Fruit fly (Drosophila melanogaster) whole organism, embryonic: ENCODE measurements around the gene Dh31.

Source experiments
- Atf-2 ChIP-seq: fragments of 200-800 bp; sonication (Bioruptor generic); optimal IDR thresholded peaks from 2 replicates; lab custom pipeline; 2016; ENCODE audit warnings: missing biosample characterization, missing genetic modification characterization
- CG11247 ChIP-seq: fragments of 200-800 bp; sonication (Bioruptor generic); IDR thresholded peaks from 2 replicates; pipeline ENCODE4 v1.3.6; 2022; ENCODE audit warnings: missing biosample characterization, missing genetic modification characterization
- CG11695 ChIP-seq: fragments of 200-800 bp; sonication (Bioruptor generic); IDR thresholded peaks from 3 replicates; pipeline ENCODE4 v1.3.6; 2022; ENCODE audit warnings: missing biosample characterization, missing genetic modification characterization
- CG1603 ChIP-seq: fragments of 200-800 bp; sonication (Bioruptor generic); optimal IDR thresholded peaks from 2 replicates; lab custom pipeline; 2019; ENCODE audit warnings: missing biosample characterization, mild to moderate bottlenecking, missing genetic modification characterization, moderate library complexity
- CG17829 ChIP-seq: fragments of 200-800 bp; optimal IDR thresholded peaks from 2 replicates; lab custom pipeline; 2019; ENCODE audit warnings: missing biosample characterization, mild to moderate bottlenecking, missing genetic modification characterization, moderate library complexity
- CG2202 ChIP-seq: fragments of 200-800 bp; sonication (Bioruptor generic); optimal IDR thresholded peaks from 2 replicates; lab custom pipeline; 2018; ENCODE audit warnings: missing biosample characterization, mild to moderate bottlenecking, missing genetic modification characterization
- CG3163 ChIP-seq: fragments of 200-800 bp; sonication (Bioruptor generic); optimal IDR thresholded peaks from 3 replicates; lab custom pipeline; 2016; ENCODE audit warnings: missing biosample characterization, missing genetic modification characterization
- CG3726 ChIP-seq: fragments of 200-800 bp; sonication (Bioruptor generic); IDR thresholded peaks from 3 replicates; pipeline ENCODE4, ENCODE4 v1.3.6; 2022; ENCODE audit warnings: missing biosample characterization, missing genetic modification characterization
- CG4617 ChIP-seq: fragments of 200-800 bp; sonication (Bioruptor generic); optimal IDR thresholded peaks from 3 replicates; lab custom pipeline; 2016; ENCODE audit warnings: missing biosample characterization, missing genetic modification characterization, borderline replicate concordance
- CG4707 ChIP-seq: fragments of 200-800 bp; sonication (Bioruptor generic); optimal IDR thresholded peaks from 2 replicates; lab custom pipeline; 2018; ENCODE audit warnings: missing biosample characterization, mild to moderate bottlenecking, missing genetic modification characterization, moderate library complexity
- CG5245 ChIP-seq: fragments of 200-800 bp; sonication (Bioruptor generic); optimal IDR thresholded peaks from 3 replicates; lab custom pipeline; 2016; ENCODE audit warnings: missing biosample characterization, missing genetic modification characterization
- CG6175 ChIP-seq: fragments of 200-800 bp; sonication (Bioruptor generic); IDR thresholded peaks from 3 replicates; pipeline ENCODE4 v1.3.6; 2022; ENCODE audit warnings: missing biosample characterization, missing genetic modification characterization
- CG7556 ChIP-seq: fragments of 200-800 bp; sonication (Bioruptor generic); optimal IDR thresholded peaks from 2 replicates; lab custom pipeline; 2017; ENCODE audit warnings: missing biosample characterization, mild to moderate bottlenecking, missing genetic modification characterization
- CG9797 ChIP-seq: fragments of 200-800 bp; sonication (Bioruptor generic); optimal IDR thresholded peaks from 3 replicates; lab custom pipeline; 2018; ENCODE audit warnings: missing biosample characterization, mild to moderate bottlenecking, missing genetic modification characterization
- Ets65A ChIP-seq: fragments of 200-800 bp; sonication (Bioruptor generic); peaks from one replicate; lab custom pipeline; 2016; ENCODE audit warnings: missing biosample characterization, missing genetic modification characterization
- HLH3B ChIP-seq: fragments of 200-800 bp; sonication (Bioruptor generic); IDR thresholded peaks from 2 replicates; pipeline ENCODE4 v1.3.6; 2022; ENCODE audit warnings: missing biosample characterization, missing genetic modification characterization
- HmgD ChIP-seq: fragments of 200-800 bp; sonication (Bioruptor generic); optimal IDR thresholded peaks from 3 replicates; lab custom pipeline; 2016; ENCODE audit warnings: missing biosample characterization, missing genetic modification characterization
- Hsf ChIP-seq: fragments of 200-800 bp; sonication (Bioruptor generic); optimal IDR thresholded peaks from 3 replicates; lab custom pipeline; 2016; ENCODE audit warnings: missing biosample characterization, missing genetic modification characterization
- Mrtf ChIP-seq: fragments of 200-800 bp; sonication (Bioruptor generic); IDR thresholded peaks from 3 replicates; pipeline ENCODE4 v1.3.6; 2022; ENCODE audit warnings: missing biosample characterization, missing genetic modification characterization
- NfI ChIP-seq: fragments of 200-800 bp; sonication (Bioruptor generic); optimal IDR thresholded peaks from 3 replicates; lab custom pipeline; 2018; ENCODE audit warnings: missing biosample characterization, mild to moderate bottlenecking, missing genetic modification characterization, moderate library complexity
- Oaz ChIP-seq: fragments of 200-800 bp; sonication (Bioruptor generic); IDR thresholded peaks from 2 replicates; pipeline ENCODE4 v1.3.6; 2022; ENCODE audit warnings: missing biosample characterization, missing genetic modification characterization
- Pdp1 ChIP-seq, 2 experiments: fragments of 200-800 bp; sonication (Bioruptor generic); optimal IDR thresholded peaks; 3 replicates each; lab custom pipeline; 2016; ENCODE audit warnings: missing biosample characterization in 2 of 2, missing genetic modification characterization in 2 of 2, mild to moderate bottlenecking in 1 of 2, moderate library complexity in 1 of 2
- Scr ChIP-seq: fragments of 200-800 bp; sonication (Bioruptor generic); IDR thresholded peaks from 2 replicates; pipeline ENCODE4 v1.3.6; 2022; ENCODE audit warnings: missing biosample characterization, missing genetic modification characterization; ENCODE audit not compliant: partially characterized antibody
- Sin3A ChIP-seq: fragments of >200 bp; optimal IDR thresholded peaks from 2 replicates; lab custom pipeline; 2018
- ash1 ChIP-seq: fragments of 200-800 bp; sonication (Bioruptor generic); optimal IDR thresholded peaks from 2 replicates; lab custom pipeline; 2018; ENCODE audit warnings: missing biosample characterization, mild to moderate bottlenecking, missing genetic modification characterization
- chif ChIP-seq, 2 experiments: fragments of 200-800 bp; sonication (Bioruptor generic); optimal IDR thresholded peaks; 3 replicates each; lab custom pipeline; 2016; ENCODE audit warnings: missing biosample characterization in 2 of 2, missing genetic modification characterization in 2 of 2
- chinmo ChIP-seq: fragments of 200-800 bp; sonication (Bioruptor generic); IDR thresholded peaks from 4 replicates; pipeline ENCODE4 v1.3.6; 2022; ENCODE audit warnings: missing biosample characterization, missing genetic modification characterization; ENCODE audit not compliant: partially characterized antibody
- crc ChIP-seq: fragments of 200-800 bp; sonication (Bioruptor generic); optimal IDR thresholded peaks from 2 replicates; lab custom pipeline; 2016; ENCODE audit warnings: missing biosample characterization, missing genetic modification characterization
- dmrt99B ChIP-seq: fragments of 200-800 bp; sonication (Bioruptor generic); optimal IDR thresholded peaks from 2 replicates; lab custom pipeline; 2018; ENCODE audit warnings: missing biosample characterization, mild to moderate bottlenecking, missing genetic modification characterization, moderate library complexity
- grau ChIP-seq: fragments of 200-800 bp; optimal IDR thresholded peaks from 3 replicates; lab custom pipeline; 2019; ENCODE audit warnings: missing biosample characterization, mild to moderate bottlenecking, missing genetic modification characterization, moderate library complexity
- maf-S ChIP-seq: fragments of 200-800 bp; sonication (Bioruptor generic); optimal IDR thresholded peaks from 2 replicates; lab custom pipeline; 2016; ENCODE audit warnings: missing biosample characterization, missing genetic modification characterization
- mirr ChIP-seq: fragments of 200-800 bp; sonication (Bioruptor generic); optimal IDR thresholded peaks from 3 replicates; lab custom pipeline; 2018; ENCODE audit warnings: missing biosample characterization, mild to moderate bottlenecking, missing genetic modification characterization
- onecut ChIP-seq: fragments of 200-800 bp; sonication (Bioruptor generic); IDR thresholded peaks from 2 replicates; pipeline ENCODE4 v1.3.6; 2022; ENCODE audit warnings: missing biosample characterization, missing genetic modification characterization
- phol ChIP-seq: fragments of 200-800 bp; sonication (Bioruptor generic); optimal IDR thresholded peaks from 3 replicates; lab custom pipeline; 2018; ENCODE audit warnings: missing biosample characterization, mild to moderate bottlenecking, missing genetic modification characterization, moderate library complexity
- pros ChIP-seq: fragments of 200-800 bp; sonication (Bioruptor generic); optimal IDR thresholded peaks from 3 replicates; lab custom pipeline; 2019; ENCODE audit warnings: missing biosample characterization, mild to moderate bottlenecking, missing genetic modification characterization, moderate library complexity
- psq ChIP-seq: fragments of 200-800 bp; sonication (Bioruptor generic); optimal IDR thresholded peaks from 2 replicates; lab custom pipeline; 2017; ENCODE audit warnings: missing biosample characterization, missing genetic modification characterization
- sens-2 ChIP-seq: fragments of 200-800 bp; sonication (Bioruptor generic); IDR thresholded peaks from 2 replicates; pipeline ENCODE4 v1.3.6; 2022; ENCODE audit warnings: missing biosample characterization, missing genetic modification characterization
- slbo ChIP-seq: fragments of 200-800 bp; sonication (Bioruptor generic); IDR thresholded peaks from 2 replicates; pipeline ENCODE4 v1.3.6; 2022; ENCODE audit warnings: missing biosample characterization, missing genetic modification characterization
- sob ChIP-seq: fragments of 200-800 bp; sonication (Bioruptor generic); IDR thresholded peaks from 2 replicates; pipeline ENCODE4 v1.3.6; 2022; ENCODE audit warnings: missing biosample characterization, missing genetic modification characterization
- tup ChIP-seq: fragments of 200-800 bp; sonication (Bioruptor generic); optimal IDR thresholded peaks from 2 replicates; lab custom pipeline; 2016; ENCODE audit warnings: missing biosample characterization, mild to moderate bottlenecking, missing genetic modification characterization, moderate library complexity
- twi ChIP-seq: fragments of 200-800 bp; optimal IDR thresholded peaks from 2 replicates; lab custom pipeline; 2019; ENCODE audit warnings: missing biosample characterization, mild to moderate bottlenecking, missing genetic modification characterization, moderate library complexity
- wor ChIP-seq: fragments of 200-800 bp; sonication (Bioruptor generic); IDR thresholded peaks from 2 replicates; pipeline ENCODE4 v1.3.6; 2022; ENCODE audit warnings: missing biosample characterization, missing genetic modification characterization
- zen2 ChIP-seq: fragments of 200-800 bp; sonication (Bioruptor generic); IDR thresholded peaks from 3 replicates; pipeline ENCODE4 v1.3.6; 2022; ENCODE audit warnings: missing biosample characterization, missing genetic modification characterization; ENCODE audit not compliant: partially characterized antibody
- zf30C ChIP-seq: fragments of 200-800 bp; sonication (Bioruptor generic); optimal IDR thresholded peaks from 3 replicates; lab custom pipeline; 2018; ENCODE audit warnings: missing biosample characterization, mild to moderate bottlenecking, missing genetic modification characterization

Dh31 gene

dm6 chr2L:8528318-8528717, 21.7 kb upstream of the Dh31 start, which contains the start of the genes lmgA and lmgB (continued):
- TF ChIP-seq psq (no peak), wor (GFP tag; lab: Robert Waterston, UW) (no peak), chinmo (GFP tag; lab: Robert Waterston, UW) (peak; percentile 46; the same call in 3 of the 4 replicates), pros (GFP tag; lab: Kevin White, UChicago) (no peak), slbo (peak; percentile 76), HLH3B (GFP tag; lab: Robert Waterston, UW) (peak; percentile 40; the same call in 1 of the 2 replicates), CG2202 (tag; lab: Kevin White, UChicago) (no peak), grau (tag; lab: Kevin White, UChicago) (peak; percentile 35), CG4617 (GFP tag; lab: Kevin White, UChicago) (peak; percentile 80), zen2 (GFP tag; lab: Robert Waterston, UW) (peak; percentile 76), CG17829 (tag; lab: Kevin White, UChicago) (peak; percentile 64), Mrtf (GFP tag; lab: Robert Waterston, UW) (no peak), CG6175 (GFP tag; lab: Robert Waterston, UW) (no peak), Atf-2 (GFP tag; lab: Kevin White, UChicago) (no peak), CG11247 (GFP tag; lab: Robert Waterston, UW) (no peak), sens-2 (GFP tag; lab: Robert Waterston, UW) (no peak), dmrt99B (tag; lab: Kevin White, UChicago) (no peak), Scr (GFP tag; lab: Robert Waterston, UW) (peak; percentile 90), Hsf (GFP tag; lab: Kevin White, UChicago) (peak; percentile 43), tup (GFP tag; lab: Kevin White, UChicago) (peak; percentile 40), CG4707 (GFP tag; lab: Kevin White, UChicago) (no peak), CG1603 (tag; lab: Kevin White, UChicago) (peak; percentile 66), maf-S (peak; percentile 4), HmgD (GFP tag; lab: Kevin White, UChicago) (no peak), twi (peak; percentile 3), ash1 (GFP tag; lab: Kevin White, UChicago) (no peak), Oaz (GFP tag; lab: Robert Waterston, UW) (no peak), crc (GFP tag; lab: Kevin White, UChicago) (no peak), onecut (GFP tag; lab: Robert Waterston, UW) (peak; percentile 52), sob (GFP tag; lab: Robert Waterston, UW) (peak; percentile 47; the same call in 1 of the 2 replicates), chif (GFP tag; optimal IDR thresholded peaks at IDR 0.05; lab: Kevin White, UChicago) (no peak), CG3726 (GFP tag; lab: Robert Waterston, UW) (no peak), CG7556 (GFP tag; lab: Kevin White, UChicago) (no peak), NfI (peak; percentile 15), CG3163 (GFP tag; lab: Kevin White, UChicago) (no peak), CG5245 (GFP tag; lab: Kevin White, UChicago) (peak; percentile 23), CG9797 (GFP tag; lab: Kevin White, UChicago) (peak; percentile 22), Sin3A (peak; percentile 32), mirr (GFP tag; lab: Kevin White, UChicago) (no peak), phol (tag; lab: Kevin White, UChicago) (peak; percentile 59)
- TF ChIP-seq, all 482 proteins: peak for 175

dm6 chr2L:8525000-8525399, 18.4 kb upstream of the Dh31 start:
- peak in 1 of 2 experiments; percentile 71 for TF ChIP-seq Pdp1 (GFP tag; optimal IDR thresholded peaks at IDR 0.05; lab: Kevin White, UChicago)
- TF ChIP-seq zf30C (GFP tag; lab: Kevin White, UChicago) = peak; percentile 2
- no peak for TF ChIP-seq CG11695 (GFP tag; lab: Robert Waterston, UW)
- TF ChIP-seq Ets65A (GFP tag; lab: Kevin White, UChicago) = peak; percentile 61
